Worm (Caenorhabditis elegans): Measurements from ENCODE around the gene Y41C4A.6.

- no peak for TF ChIP-seq him-1 (tag; optimal IDR thresholded peaks at IDR 0.05)
- TF ChIP-seq dao-5 (tag; optimal IDR thresholded peaks at IDR 0.05): no peak
Measured at ce11 chrIII:11684770-11685169, 11.6 kb upstream of the Y41C4A.6 start.
